Worm (Caenorhabditis elegans) whole organism, mixed stage, embryonic: ENCODE results near the gene mfsd-8.

ENCODE experiments used
- blmp-1 ChIP-seq: fragments of 150-350 bp; optimal IDR thresholded peaks from 2 replicates; lab custom pipeline; 2014; ENCODE audit warnings: missing biosample characterization, missing genetic modification characterization
- cnd-1 ChIP-seq: fragments of 200-800 bp; sonication (Bioruptor generic); optimal IDR thresholded peaks from 2 replicates; lab custom pipeline; 2018; ENCODE audit warnings: mild to moderate bottlenecking, missing genetic modification characterization, missing compliant biosample characterization
- elt-3 ChIP-seq: fragments of 150-350 bp; optimal IDR thresholded peaks from 2 replicates; lab custom pipeline; 2014; ENCODE audit warnings: missing biosample characterization, missing genetic modification characterization
- lsy-2 ChIP-seq: fragments of 150-350 bp; optimal IDR thresholded peaks from 2 replicates; lab custom pipeline; 2014; ENCODE audit warnings: missing biosample characterization, missing genetic modification characterization
- mep-1 ChIP-seq: fragments of 150-350 bp; optimal IDR thresholded peaks from 2 replicates; lab custom pipeline; 2017; ENCODE audit warnings: missing biosample characterization, missing genetic modification reagents, missing genetic modification characterization, inconsistent platforms
- nhr-76 ChIP-seq: sonication (generic microtip); optimal IDR thresholded peaks from 2 replicates; lab custom pipeline; 2017; ENCODE audit warnings: missing biosample characterization, missing genetic modification characterization
- unc-62 ChIP-seq: fragments of 150-350 bp; optimal IDR thresholded peaks from 2 replicates; lab custom pipeline; 2014; ENCODE audit warnings: missing biosample characterization, missing genetic modification reagents, missing genetic modification characterization

- no peak for TF ChIP-seq cnd-1 (tag; lab: Kevin White, UChicago)
- no peak for TF ChIP-seq unc-62 (GFP tag; lab: Kevin White, UChicago)
- no peak for TF ChIP-seq elt-3 (tag; lab: Kevin White, UChicago)
- TF ChIP-seq mep-1 (tag; lab: Kevin White, UChicago), result no peak
- TF ChIP-seq lsy-2 (tag; lab: Kevin White, UChicago), result no peak
- no peak for TF ChIP-seq nhr-76
- TF ChIP-seq blmp-1 (tag; lab: Kevin White, UChicago), result no peak
Observed at ce11 chrIII:3307379-3307778, 25.3 kb downstream of the mfsd-8 start.
